Worm (Caenorhabditis elegans) whole organism, L3 larva: ENCODE data around the gene C17H12.11.

Source experiments
- ZK546.5 ChIP-seq: sonication (generic microtip); optimal IDR thresholded peaks from 2 replicates; lab custom pipeline; 2017; ENCODE audit warnings: missing biosample characterization, missing genetic modification characterization
- ceh-16 ChIP-seq: sonication (generic microtip); optimal IDR thresholded peaks from 2 replicates; lab custom pipeline; 2017; ENCODE audit warnings: missing biosample characterization, missing genetic modification characterization
- ceh-82 ChIP-seq: fragments of 150-350 bp; optimal IDR thresholded peaks from 2 replicates; lab custom pipeline; 2014; ENCODE audit warnings: missing biosample characterization, missing genetic modification characterization
- elt-1 ChIP-seq: fragments of 150-350 bp; optimal IDR thresholded peaks from 2 replicates; lab custom pipeline; 2014; ENCODE audit warnings: missing biosample characterization, missing genetic modification characterization
- fkh-2 ChIP-seq: fragments of 150-350 bp; optimal IDR thresholded peaks from 2 replicates; lab custom pipeline; 2014; ENCODE audit warnings: missing biosample characterization, missing genetic modification reagents, missing genetic modification characterization
- fos-1 ChIP-seq: fragments of 150-350 bp; optimal IDR thresholded peaks from 2 replicates; lab custom pipeline; 2014; ENCODE audit warnings: missing biosample characterization, missing genetic modification characterization
- jun-1 ChIP-seq: fragments of 150-350 bp; optimal IDR thresholded peaks from 2 replicates; lab custom pipeline; 2014; ENCODE audit warnings: missing biosample characterization, missing genetic modification reagents, missing genetic modification characterization
- pha-4 ChIP-seq: fragments of 150-350 bp; optimal IDR thresholded peaks from 2 replicates; lab custom pipeline; 2014; ENCODE audit warnings: missing biosample characterization, missing genetic modification reagents, missing genetic modification characterization
- pqm-1 ChIP-seq: fragments of 150-350 bp; optimal IDR thresholded peaks from 2 replicates; lab custom pipeline; 2017; ENCODE audit warnings: missing biosample characterization, missing genetic modification characterization, inconsistent platforms
- snpc-4 ChIP-seq: fragments of 150-350 bp; optimal IDR thresholded peaks from 2 replicates; lab custom pipeline; 2014; ENCODE audit warnings: missing biosample characterization, missing genetic modification characterization
- tbx-2 ChIP-seq: sonication (generic microtip); optimal IDR thresholded peaks from 2 replicates; lab custom pipeline; 2016; ENCODE audit warnings: mild to moderate bottlenecking, missing genetic modification characterization, missing compliant biosample characterization
- unc-62 ChIP-seq: fragments of 150-350 bp; sonication (generic microtip); optimal IDR thresholded peaks from 4 replicates; lab custom pipeline; 2014; ENCODE audit warnings: missing biosample characterization, missing genetic modification reagents, missing genetic modification characterization
- zag-1 ChIP-seq: fragments of 150-350 bp; optimal IDR thresholded peaks from 2 replicates; lab custom pipeline; 2014; ENCODE audit warnings: missing biosample characterization, missing genetic modification characterization
- ztf-4 ChIP-seq: fragments of 150-350 bp; optimal IDR thresholded peaks from 2 replicates; lab custom pipeline; 2014; ENCODE audit warnings: missing biosample characterization, missing genetic modification characterization

DNA sequence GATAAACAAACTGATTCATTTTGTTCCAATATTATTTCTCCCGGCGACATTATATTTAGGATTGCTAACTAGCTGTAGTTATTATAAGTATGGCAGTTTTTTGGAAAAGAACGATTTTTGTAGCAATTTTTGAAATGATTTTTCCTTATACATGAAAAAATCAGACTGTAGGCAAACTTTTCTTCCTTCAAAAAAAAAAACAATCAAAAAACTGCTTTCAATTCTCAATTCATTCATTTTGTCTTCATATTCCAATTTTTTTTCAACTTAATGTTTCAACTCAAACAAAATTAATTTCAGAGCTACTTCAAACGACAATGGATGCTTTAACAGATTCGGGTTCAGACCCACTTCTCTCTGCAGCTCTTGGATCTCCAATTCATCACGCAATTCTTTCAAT lies 9.6 kb downstream of the C17H12.11 start, which contains the start of gene ceh-48:
- TF ChIP-seq ZK546.5 (tag; lab: Kevin White, UChicago) (no peak), zag-1 (no peak), ceh-82 (tag; lab: Kevin White, UChicago) (no peak), ztf-4 (tag; lab: Kevin White, UChicago) (no peak), tbx-2 (tag; lab: Kevin White, UChicago) (no peak), fos-1 (tag; lab: Kevin White, UChicago) (no peak), pha-4 (tag; lab: Kevin White, UChicago) (no peak), fkh-2 (tag; lab: Kevin White, UChicago) (no peak), unc-62 (no peak), snpc-4 (no peak), jun-1 (no peak), ceh-16 (no peak), elt-1 (no peak), pqm-1 (tag; lab: Kevin White, UChicago) (no peak)
